Fruit fly (Drosophila melanogaster) whole organism, embryonic: ENCODE data around the gene Rpp14b.

Experiments used
- ATbp ChIP-seq: fragments of 200-800 bp; sonication (Bioruptor generic); optimal IDR thresholded peaks from 2 replicates; lab custom pipeline; 2017; ENCODE audit warnings: missing biosample characterization, mild to moderate bottlenecking, missing genetic modification characterization, missing genetic modification reagents
- Atf3 ChIP-seq: fragments of 200-800 bp; sonication (Bioruptor generic); optimal IDR thresholded peaks from 3 replicates; lab custom pipeline; 2016; ENCODE audit warnings: missing biosample characterization, missing genetic modification characterization
- Bgb ChIP-seq: fragments of 200-800 bp; sonication (Bioruptor generic); IDR thresholded peaks from 2 replicates; pipeline ENCODE4 v1.3.6; 2022; ENCODE audit warnings: missing biosample characterization, missing genetic modification characterization; ENCODE audit not compliant: partially characterized antibody
- CG10321 ChIP-seq: fragments of 200-800 bp; sonication (Bioruptor generic); IDR thresholded peaks from 2 replicates; pipeline ENCODE4 v1.3.6; 2022; ENCODE audit warnings: missing biosample characterization, missing genetic modification characterization
- CG10431 ChIP-seq: fragments of 200-800 bp; sonication (Bioruptor generic); optimal IDR thresholded peaks from 3 replicates; lab custom pipeline; 2018; ENCODE audit warnings: missing biosample characterization, mild to moderate bottlenecking, missing genetic modification characterization
- CG10543 ChIP-seq: fragments of 200-800 bp; sonication (Bioruptor generic); optimal IDR thresholded peaks from 3 replicates; lab custom pipeline; 2017; ENCODE audit warnings: missing biosample characterization, mild to moderate bottlenecking, missing genetic modification characterization, moderate library complexity
- CG10565 ChIP-seq: fragments of 200-800 bp; sonication (Bioruptor generic); optimal IDR thresholded peaks from 3 replicates; lab custom pipeline; 2016; ENCODE audit warnings: missing biosample characterization, mild to moderate bottlenecking, missing genetic modification characterization
- CG11085 ChIP-seq: fragments of 200-800 bp; sonication (Bioruptor generic); IDR thresholded peaks from 2 replicates; pipeline ENCODE4 v1.3.6; 2022; ENCODE audit warnings: missing biosample characterization, missing genetic modification characterization
- CG11504 ChIP-seq: fragments of 200-800 bp; sonication (Bioruptor generic); optimal IDR thresholded peaks from 3 replicates; lab custom pipeline; 2019; ENCODE audit warnings: missing biosample characterization, mild to moderate bottlenecking, missing genetic modification characterization, moderate library complexity
- CG12104 ChIP-seq: fragments of 200-800 bp; sonication (Bioruptor generic); optimal IDR thresholded peaks from 3 replicates; lab custom pipeline; 2016; ENCODE audit warnings: missing biosample characterization, missing genetic modification characterization
- CG12744 ChIP-seq: fragments of 200-800 bp; sonication (Bioruptor generic); optimal IDR thresholded peaks from 2 replicates; lab custom pipeline; 2016; ENCODE audit warnings: missing biosample characterization, missing genetic modification characterization
- CG12942 ChIP-seq: fragments of 200-800 bp; sonication (Bioruptor generic); optimal IDR thresholded peaks from 3 replicates; lab custom pipeline; 2016; ENCODE audit warnings: missing biosample characterization, missing genetic modification characterization
- CG13424 ChIP-seq: fragments of 200-800 bp; sonication (Bioruptor generic); optimal IDR thresholded peaks from 2 replicates; lab custom pipeline; 2019; ENCODE audit warnings: missing biosample characterization, mild to moderate bottlenecking, missing genetic modification characterization, moderate library complexity
- CG14441 ChIP-seq: fragments of 200-800 bp; sonication (Bioruptor generic); IDR thresholded peaks from 2 replicates; pipeline ENCODE4 v1.3.6; 2022; ENCODE audit warnings: missing biosample characterization, missing genetic modification characterization
- CG14860 ChIP-seq: fragments of 200-800 bp; sonication (Bioruptor generic); IDR thresholded peaks from 3 replicates; pipeline ENCODE4 v1.3.6; 2022; ENCODE audit warnings: missing biosample characterization, missing genetic modification characterization; ENCODE audit not compliant: partially characterized antibody
- CG15479 ChIP-seq: fragments of 200-800 bp; sonication (Bioruptor generic); optimal IDR thresholded peaks from 3 replicates; lab custom pipeline; 2019; ENCODE audit warnings: missing biosample characterization, mild to moderate bottlenecking, missing genetic modification characterization, moderate library complexity
- CG16813 ChIP-seq: fragments of 200-800 bp; sonication (Bioruptor generic); IDR thresholded peaks from 3 replicates; pipeline ENCODE4 v1.3.6; 2022; ENCODE audit warnings: missing biosample characterization, missing genetic modification characterization; ENCODE audit not compliant: partially characterized antibody
- CG17385 ChIP-seq: fragments of 200-800 bp; sonication (Bioruptor generic); optimal IDR thresholded peaks from 3 replicates; lab custom pipeline; 2018; ENCODE audit warnings: missing biosample characterization, mild to moderate bottlenecking, missing genetic modification characterization
- CG2889 ChIP-seq: fragments of 200-800 bp; sonication (Bioruptor generic); IDR thresholded peaks from 3 replicates; pipeline ENCODE4 v1.3.6; 2022; ENCODE audit warnings: missing biosample characterization, missing genetic modification characterization
- CG33557 ChIP-seq: fragments of 200-800 bp; sonication (Bioruptor generic); optimal IDR thresholded peaks from 2 replicates; lab custom pipeline; 2019; ENCODE audit warnings: missing biosample characterization, mild to moderate bottlenecking, missing genetic modification characterization, moderate library complexity
- CG34422 ChIP-seq: fragments of 200-800 bp; sonication (Bioruptor generic); IDR thresholded peaks from 3 replicates; pipeline ENCODE4 v1.3.6; 2022; ENCODE audit warnings: missing biosample characterization, missing genetic modification characterization
- CG5180 ChIP-seq: fragments of 200-800 bp; sonication (Bioruptor generic); optimal IDR thresholded peaks from 3 replicates; lab custom pipeline; 2017; ENCODE audit warnings: missing biosample characterization, missing genetic modification characterization, mild to moderate bottlenecking, moderate library complexity, missing genetic modification reagents
- CG8478 ChIP-seq: fragments of >200 bp; optimal IDR thresholded peaks from 2 replicates; lab custom pipeline; 2018
- CG8765 ChIP-seq: fragments of 200-800 bp; sonication (Bioruptor generic); IDR thresholded peaks from 2 replicates; pipeline ENCODE4 v1.3.6; 2022; ENCODE audit warnings: missing biosample characterization, missing genetic modification characterization
- Dbx ChIP-seq: fragments of 200-800 bp; sonication (Bioruptor generic); IDR thresholded peaks from 3 replicates; pipeline ENCODE4 v1.3.6; 2022; ENCODE audit warnings: missing biosample characterization, missing genetic modification characterization
- Dfd ChIP-seq, 2 experiments: fragments of >200 bp; optimal IDR thresholded peaks; 2 replicates each; lab custom pipeline; 2017; ENCODE audit warnings: missing biosample characterization in 2 of 2, missing genetic modification characterization in 2 of 2
- Eip74EF ChIP-seq, 2 experiments: fragments of 200-800 bp in 1 of 2; fragments of >200 bp in 1 of 2; sonication (Bioruptor generic) in 1 of 2; optimal IDR thresholded peaks; 2 replicates each; lab custom pipeline; 2017 to 2019; ENCODE audit warnings: missing biosample characterization in 2 of 2, missing genetic modification characterization in 2 of 2, mild to moderate bottlenecking in 1 of 2, moderate library complexity in 1 of 2
- Fer2 ChIP-seq: fragments of 200-800 bp; sonication (Bioruptor generic); optimal IDR thresholded peaks from 2 replicates; lab custom pipeline; 2018; ENCODE audit warnings: missing biosample characterization, mild to moderate bottlenecking, missing genetic modification characterization, moderate library complexity
- NC2α ChIP-seq: fragments of 200-800 bp; sonication (Bioruptor generic); optimal IDR thresholded peaks from 2 replicates; lab custom pipeline; 2016; ENCODE audit warnings: missing biosample characterization, missing genetic modification characterization
- Rx ChIP-seq: fragments of 200-800 bp; sonication (Bioruptor generic); IDR thresholded peaks from 2 replicates; pipeline ENCODE4 v1.3.6; 2022; ENCODE audit warnings: missing biosample characterization, missing genetic modification characterization
- Spps ChIP-seq: fragments of 200-800 bp; sonication (Bioruptor generic); optimal IDR thresholded peaks from 2 replicates; lab custom pipeline; 2018; ENCODE audit warnings: missing biosample characterization, mild to moderate bottlenecking, missing genetic modification characterization
- TFAM ChIP-seq: fragments of 200-800 bp; sonication (Bioruptor generic); optimal IDR thresholded peaks from 2 replicates; lab custom pipeline; 2017; ENCODE audit warnings: missing biosample characterization, missing genetic modification characterization, inconsistent platforms
- Xbp1 ChIP-seq: fragments of 200-800 bp; sonication (Bioruptor generic); optimal IDR thresholded peaks from 3 replicates; lab custom pipeline; 2016; ENCODE audit warnings: missing biosample characterization, mild to moderate bottlenecking, missing genetic modification characterization
- ab ChIP-seq: fragments of 200-800 bp; sonication (Bioruptor generic); optimal IDR thresholded peaks from 2 replicates; lab custom pipeline; 2016; ENCODE audit warnings: missing biosample characterization, missing genetic modification characterization
- bbx ChIP-seq: fragments of 200-800 bp; sonication (Bioruptor generic); IDR thresholded peaks from 2 replicates; pipeline ENCODE4 v1.3.6; 2022; ENCODE audit warnings: missing biosample characterization, missing genetic modification characterization; ENCODE audit not compliant: partially characterized antibody
- cad ChIP-seq: fragments of >200 bp; optimal IDR thresholded peaks from 2 replicates; lab custom pipeline; 2017; ENCODE audit warnings: missing biosample characterization, missing genetic modification characterization
- chn ChIP-seq: fragments of 200-800 bp; sonication (Bioruptor generic); optimal IDR thresholded peaks from 2 replicates; lab custom pipeline; 2016; ENCODE audit warnings: missing biosample characterization, missing genetic modification characterization
- corto ChIP-seq: fragments of 200-800 bp; sonication (Bioruptor generic); optimal IDR thresholded peaks from 2 replicates; lab custom pipeline; 2016; ENCODE audit warnings: missing biosample characterization, mild to moderate bottlenecking, missing genetic modification characterization, moderate library complexity
- crc ChIP-seq: fragments of 200-800 bp; sonication (Bioruptor generic); optimal IDR thresholded peaks from 2 replicates; lab custom pipeline; 2016; ENCODE audit warnings: missing biosample characterization, missing genetic modification characterization
- danr ChIP-seq: fragments of 200-800 bp; sonication (Bioruptor generic); IDR thresholded peaks from 2 replicates; pipeline ENCODE4 v1.3.6; 2022; ENCODE audit warnings: missing biosample characterization, missing genetic modification characterization
- exex ChIP-seq: fragments of 200-800 bp; sonication (Bioruptor generic); optimal IDR thresholded peaks from 4 replicates; lab custom pipeline; 2018; ENCODE audit warnings: missing biosample characterization, mild to moderate bottlenecking, missing genetic modification characterization, moderate library complexity
- fd96Cb ChIP-seq: fragments of 200-800 bp; sonication (Bioruptor generic); optimal IDR thresholded peaks from 2 replicates; lab custom pipeline; 2018; ENCODE audit warnings: missing biosample characterization, mild to moderate bottlenecking, missing genetic modification characterization, moderate library complexity
- hkb ChIP-seq, 2 experiments: fragments of 200-800 bp in 1 of 2; fragments of >200 bp in 1 of 2; sonication (Bioruptor generic) in 1 of 2; IDR thresholded peaks in 1 of 2; optimal IDR thresholded peaks in 1 of 2; 2 replicates each; pipeline versions ENCODE4 v1.3.6 to Lab custom; 2017 to 2022; ENCODE audit warnings: missing biosample characterization in 1 of 2, missing genetic modification characterization in 1 of 2
- lbe ChIP-seq: fragments of 200-800 bp; sonication (Bioruptor generic); optimal IDR thresholded peaks from 2 replicates; lab custom pipeline; 2016; ENCODE audit warnings: missing biosample characterization, mild to moderate bottlenecking, missing genetic modification characterization
- peb ChIP-seq: fragments of 200-800 bp; sonication (Bioruptor generic); IDR thresholded peaks from 2 replicates; pipeline ENCODE4 v1.3.6; 2022; ENCODE audit warnings: missing biosample characterization, missing genetic modification characterization
- pfk ChIP-seq: fragments of 200-800 bp; sonication (Bioruptor generic); optimal IDR thresholded peaks from 2 replicates; lab custom pipeline; 2018; ENCODE audit warnings: missing biosample characterization, mild to moderate bottlenecking, missing genetic modification characterization, moderate library complexity
- psq ChIP-seq: fragments of 200-800 bp; sonication (Bioruptor generic); optimal IDR thresholded peaks from 2 replicates; lab custom pipeline; 2017; ENCODE audit warnings: missing biosample characterization, missing genetic modification characterization
- sim ChIP-seq: fragments of 200-800 bp; sonication (Bioruptor generic); IDR thresholded peaks from 2 replicates; pipeline ENCODE4 v1.3.6; 2022; ENCODE audit warnings: missing biosample characterization, missing genetic modification characterization

The Rpp14b gene

dm6 chr3R:30021559-30022451, 34.0 kb upstream of the Rpp14b start, which contains the start of gene Mgat2 (continued):
- TF ChIP-seq bbx (GFP tag; lab: Robert Waterston, UW) (peak; percentile 86), corto (no peak), NC2α (GFP tag; lab: Kevin White, UChicago) (no peak), CG15479 (peak; percentile 59), peb (GFP tag; lab: Robert Waterston, UW) (no peak), psq (GFP tag; lab: Kevin White, UChicago) (no peak), CG10543 (peak; percentile 77), Dfd (GFP tag; optimal IDR thresholded peaks at IDR 0.05; lab: Kevin White, UChicago) (no peak), CG14860 (GFP tag; lab: Robert Waterston, UW) (peak; percentile 71), ab (GFP tag; lab: Kevin White, UChicago) (no peak), lbe (GFP tag; lab: Kevin White, UChicago) (peak; percentile 34), Dbx (GFP tag; lab: Robert Waterston, UW) (0 out of 3 replicates have a peak, but pooled peaks have one; percentile 16), Eip74EF (GFP tag; optimal IDR thresholded peaks at IDR 0.05; lab: Kevin White, UChicago) (peak in 1 of 2 experiments; percentile 61), crc (GFP tag; lab: Kevin White, UChicago) (no peak), TFAM (GFP tag; lab: Kevin White, UChicago) (no peak), CG16813 (GFP tag; lab: Robert Waterston, UW) (peak; percentile 79), ATbp (peak; percentile 1), CG2889 (GFP tag; lab: Robert Waterston, UW) (no peak), Rx (0 out of 2 replicates have a peak, but pooled peaks have one; percentile 20), CG13424 (tag; lab: Kevin White, UChicago) (peak; percentile 27), CG5180 (no peak), CG11085 (GFP tag; lab: Robert Waterston, UW) (no peak), CG12942 (GFP tag; lab: Kevin White, UChicago) (no peak), CG12104 (GFP tag; lab: Kevin White, UChicago) (no peak), CG12744 (no peak), CG33557 (peak; percentile 85), chn (peak; percentile 34), Fer2 (tag; lab: Kevin White, UChicago) (no peak), pfk (peak; percentile 83), CG11504 (tag; lab: Kevin White, UChicago) (no peak), CG34422 (peak; percentile 79; the same call in 1 of the 3 replicates), hkb (optimal IDR thresholded peaks at IDR 0.05; lab: Kevin White, UChicago) (no peak), hkb (GFP tag; IDR thresholded peaks at IDR 0.05; lab: Robert Waterston, UW) (peak; percentile 60; the same call in 1 of the 2 replicates), Bgb (GFP tag; lab: Robert Waterston, UW) (peak; percentile 81), CG8765 (GFP tag; lab: Robert Waterston, UW) (no peak), Atf3 (GFP tag; lab: Kevin White, UChicago) (no peak), CG10321 (GFP tag; lab: Robert Waterston, UW) (peak; percentile 72), Spps (tag; lab: Kevin White, UChicago) (peak; percentile 63), CG10565 (GFP tag; lab: Kevin White, UChicago) (no peak), fd96Cb (tag; lab: Kevin White, UChicago) (no peak), exex (tag; lab: Kevin White, UChicago) (no peak), CG17385 (GFP tag; lab: Kevin White, UChicago) (peak; percentile 20), sim (no peak), danr (GFP tag; lab: Robert Waterston, UW) (no peak), CG8478 (peak; percentile 58), CG14441 (GFP tag; lab: Robert Waterston, UW) (no peak), Xbp1 (no peak), CG10431 (GFP tag; lab: Kevin White, UChicago) (peak; percentile 77), cad (GFP tag; lab: Kevin White, UChicago) (no peak)
